Comparison of ENCODE assay signal across 7 worm cellular contexts in the genomic region with DNA sequence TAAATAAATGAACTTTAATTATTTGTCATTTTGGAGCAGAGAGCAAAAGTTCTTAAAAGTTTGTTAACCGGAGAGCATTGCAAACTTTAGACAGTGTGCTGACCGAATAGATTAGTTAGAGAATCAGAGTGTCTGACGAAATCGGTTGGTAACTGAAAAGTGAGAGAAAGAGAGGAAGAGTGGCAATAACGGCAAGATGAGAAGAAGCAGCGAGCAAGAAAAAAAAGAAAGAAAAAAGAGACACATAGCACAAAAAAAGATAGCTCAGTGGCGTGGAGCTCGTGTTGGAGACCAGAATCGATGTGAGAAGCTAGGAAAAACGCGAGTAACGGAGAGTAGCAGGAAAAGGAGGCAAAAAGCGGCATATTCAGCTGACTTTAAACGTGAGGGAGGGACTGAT.
TF ChIP-seq lines count a peak whose summit lies in the region.

No protein-coding gene starts in this region.

TF ChIP-seq in whole organism, L1 larva, 84 proteins besides CTCF, POLR2A, EP300 and RAD21 (continues in another document):
- TF ChIP-seq rnt-1 (tag; optimal IDR thresholded peaks at IDR 0.05; lab: Kevin White, UChicago) (peak; percentile 41), dsc-1 (tag; optimal IDR thresholded peaks at IDR 0.05; lab: Kevin White, UChicago) (peak; percentile 63), lin-13 (GFP tag; optimal IDR thresholded peaks at IDR 0.05; lab: Kevin White, UChicago) (no peak), unc-86 (tag; optimal IDR thresholded peaks at IDR 0.05; lab: Kevin White, UChicago) (peak; percentile 8), lir-3 (tag; optimal IDR thresholded peaks at IDR 0.05; lab: Kevin White, UChicago; ENCODE audit: poor library complexity) (no peak), efl-1 (optimal IDR thresholded peaks at IDR 0.05; lab: Kevin White, UChicago) (peak; percentile 42 to 49), efl-1 (GFP tag; optimal IDR thresholded peaks at IDR 0.05 in 1 of 2; lab: Kevin White, UChicago) (peak in 1 of 2 experiments; percentile 24), swsn-7 (tag; optimal IDR thresholded peaks at IDR 0.05; lab: Kevin White, UChicago) (peak; percentile 58), fkh-10 (GFP tag; optimal IDR thresholded peaks at IDR 0.05; lab: Kevin White, UChicago) (peak; percentile 54), fkh-8 (tag; optimal IDR thresholded peaks at IDR 0.05; lab: Kevin White, UChicago) (peak; percentile 88), sptf-1 (tag; optimal IDR thresholded peaks at IDR 0.05; lab: Kevin White, UChicago) (no peak), efl-3 (GFP tag; optimal IDR thresholded peaks at IDR 0.05; lab: Kevin White, UChicago) (no peak)

TF ChIP-seq in whole organism, L2 larva, 48 proteins besides CTCF, POLR2A, EP300 and RAD21 (continues in another document):
- TF ChIP-seq snpc-4 (tag; optimal IDR thresholded peaks at IDR 0.05; lab: Kevin White, UChicago), result no peak
- no peak for TF ChIP-seq blmp-1 (tag; optimal IDR thresholded peaks at IDR 0.05; lab: Kevin White, UChicago; ENCODE audit: insufficient read depth)
- TF ChIP-seq Y55F3AM.14 (GFP tag; optimal IDR thresholded peaks at IDR 0.05; lab: Kevin White, UChicago), result peak; percentile 46
- TF ChIP-seq nhr-6 (tag; optimal IDR thresholded peaks at IDR 0.05; lab: Kevin White, UChicago), result peak; percentile 8
- TF ChIP-seq ztf-11 (tag; optimal IDR thresholded peaks at IDR 0.05; lab: Kevin White, UChicago), result no peak
- peak; percentile 14 for TF ChIP-seq lin-39 (tag; optimal IDR thresholded peaks at IDR 0.05; lab: Kevin White, UChicago)
- peak; percentile 78 for TF ChIP-seq crh-2 (tag; optimal IDR thresholded peaks at IDR 0.05; lab: Kevin White, UChicago)
- no peak for TF ChIP-seq nhr-21 (tag; optimal IDR thresholded peaks at IDR 0.05; lab: Kevin White, UChicago)
- peak; percentile 75 for TF ChIP-seq zag-1 (tag; optimal IDR thresholded peaks at IDR 0.05; lab: Kevin White, UChicago)
- TF ChIP-seq ama-1 (optimal IDR thresholded peaks at IDR 0.05; lab: Kevin White, UChicago), result no peak
- no peak for TF ChIP-seq dmd-4 (tag; optimal IDR thresholded peaks at IDR 0.05; lab: Kevin White, UChicago)
- peak; percentile 49 for TF ChIP-seq fos-1 (tag; optimal IDR thresholded peaks at IDR 0.05; lab: Kevin White, UChicago)
- TF ChIP-seq alr-1 (tag; optimal IDR thresholded peaks at IDR 0.05; lab: Kevin White, UChicago), result peak; percentile 33

TF ChIP-seq in whole organism, L3 larva, 47 proteins besides CTCF, POLR2A, EP300 and RAD21 (continues in another document):
- no peak for TF ChIP-seq nhr-23 (tag; optimal IDR thresholded peaks at IDR 0.05; lab: Kevin White, UChicago)
- no peak for TF ChIP-seq elt-1 (tag; optimal IDR thresholded peaks at IDR 0.05; lab: Kevin White, UChicago)
- TF ChIP-seq fkh-10 (GFP tag; optimal IDR thresholded peaks at IDR 0.05; lab: Kevin White, UChicago), result peak; percentile 65
- no peak for TF ChIP-seq R02D3.7 (tag; optimal IDR thresholded peaks at IDR 0.05; lab: Kevin White, UChicago)
- TF ChIP-seq nhr-77 (tag; optimal IDR thresholded peaks at IDR 0.05; lab: Kevin White, UChicago), result no peak
- TF ChIP-seq pqm-1 (tag; optimal IDR thresholded peaks at IDR 0.05; lab: Kevin White, UChicago), result peak; percentile 8
- TF ChIP-seq elt-2 (tag; optimal IDR thresholded peaks at IDR 0.05; lab: Kevin White, UChicago), result peak; percentile 53
- no peak for TF ChIP-seq eor-1 (tag; optimal IDR thresholded peaks at IDR 0.05; lab: Kevin White, UChicago)
- peak; percentile 84 for TF ChIP-seq pha-4 (tag; optimal IDR thresholded peaks at IDR 0.05; lab: Kevin White, UChicago)
- no peak for TF ChIP-seq unc-39 (tag; optimal IDR thresholded peaks at IDR 0.05; lab: Kevin White, UChicago)
- TF ChIP-seq lin-15B (tag; optimal IDR thresholded peaks at IDR 0.05; lab: Kevin White, UChicago), result peak; percentile 48
- peak; percentile 68 for TF ChIP-seq nfya-1 (tag; optimal IDR thresholded peaks at IDR 0.05; lab: Kevin White, UChicago; ENCODE audit: insufficient read depth)
- TF ChIP-seq ama-1 (optimal IDR thresholded peaks at IDR 0.05; lab: Kevin White, UChicago), result peak; percentile 34

TF ChIP-seq in whole organism, L4 larva, 104 proteins besides CTCF, POLR2A, EP300 and RAD21 (continues in another document):
- TF ChIP-seq nhr-28 (tag; optimal IDR thresholded peaks at IDR 0.05; lab: Kevin White, UChicago) (peak; percentile 51), hif-1 (tag; optimal IDR thresholded peaks at IDR 0.05; lab: Kevin White, UChicago) (peak in 1 of 2 experiments; percentile 28), pha-4 (GFP tag; IDR thresholded peaks at IDR 0.05; lab: Robert Waterston, UW) (peak; percentile 10; the same call in 1 of the 2 replicates), pha-4 (tag; optimal IDR thresholded peaks at IDR 0.05; lab: Kevin White, UChicago) (no peak), nhr-6 (tag; optimal IDR thresholded peaks at IDR 0.05; lab: Kevin White, UChicago) (peak; percentile 27), Y105C5A.15 (GFP tag; IDR thresholded peaks at IDR 0.05; lab: Robert Waterston, UW) (no peak), T26A8.4 (GFP tag; IDR thresholded peaks at IDR 0.05; lab: Robert Waterston, UW) (no peak), nhr-11 (tag; optimal IDR thresholded peaks at IDR 0.05; lab: Kevin White, UChicago) (peak; percentile 49), zag-1 (tag; optimal IDR thresholded peaks at IDR 0.05; lab: Kevin White, UChicago) (no peak), rbr-2 (tag; optimal IDR thresholded peaks at IDR 0.05; lab: Kevin White, UChicago) (peak; percentile 46), mep-1 (tag; optimal IDR thresholded peaks at IDR 0.05; lab: Kevin White, UChicago) (peak; percentile 68), dmd-6 (GFP tag; IDR thresholded peaks at IDR 0.05; lab: Robert Waterston, UW) (peak; percentile 55), ceh-62 (tag; optimal IDR thresholded peaks at IDR 0.05; lab: Kevin White, UChicago) (no peak)

TF ChIP-seq in whole organism, late embryonic, 69 proteins besides CTCF, POLR2A, EP300 and RAD21 (continues in another document):
- no peak for TF ChIP-seq lin-11 (tag; optimal IDR thresholded peaks at IDR 0.05; lab: Kevin White, UChicago)
- no peak for TF ChIP-seq elt-4 (tag; optimal IDR thresholded peaks at IDR 0.05; lab: Kevin White, UChicago)
- TF ChIP-seq ceh-9 (tag; optimal IDR thresholded peaks at IDR 0.05; lab: Kevin White, UChicago), result no peak
- no peak for TF ChIP-seq mec-3 (tag; optimal IDR thresholded peaks at IDR 0.05; lab: Kevin White, UChicago; ENCODE audit: borderline replicate concordance)
- peak; percentile 11 for TF ChIP-seq unc-42 (tag; optimal IDR thresholded peaks at IDR 0.05; lab: Kevin White, UChicago)
- no peak for TF ChIP-seq ceh-48 (tag; optimal IDR thresholded peaks at IDR 0.05; lab: Kevin White, UChicago)
- TF ChIP-seq ceh-18 (tag; optimal IDR thresholded peaks at IDR 0.05; lab: Kevin White, UChicago), result peak; percentile 41
- TF ChIP-seq pax-1 (tag; optimal IDR thresholded peaks at IDR 0.05; lab: Kevin White, UChicago), result no peak
- no peak for TF ChIP-seq madf-2 (tag; optimal IDR thresholded peaks at IDR 0.05; lab: Kevin White, UChicago)
- peak; percentile 39 for TF ChIP-seq ceh-31 (tag; optimal IDR thresholded peaks at IDR 0.05; lab: Kevin White, UChicago)
- TF ChIP-seq sdc-2 (tag; optimal IDR thresholded peaks at IDR 0.05; lab: Kevin White, UChicago), result no peak
- TF ChIP-seq T23F11.4 (GFP tag; optimal IDR thresholded peaks at IDR 0.05; lab: Kevin White, UChicago), result no peak
- no peak for TF ChIP-seq fkh-6 (tag; optimal IDR thresholded peaks at IDR 0.05; lab: Kevin White, UChicago)
- peak; percentile 26 for TF ChIP-seq tbx-2 (tag; optimal IDR thresholded peaks at IDR 0.05; lab: Kevin White, UChicago)

TF ChIP-seq in whole organism, mixed stage, embryonic, 35 proteins besides CTCF, POLR2A, EP300 and RAD21:
- peak; percentile 44 for TF ChIP-seq unc-120 (tag; optimal IDR thresholded peaks at IDR 0.05; lab: Kevin White, UChicago; ENCODE audit: poor library complexity, severe bottlenecking)
- no peak for TF ChIP-seq flh-1 (GFP tag; optimal IDR thresholded peaks at IDR 0.05; lab: Kevin White, UChicago)
- peak; percentile 56 for TF ChIP-seq ces-1 (GFP tag; optimal IDR thresholded peaks at IDR 0.05; lab: Kevin White, UChicago)
- TF ChIP-seq unc-62 (GFP tag; optimal IDR thresholded peaks at IDR 0.05; lab: Kevin White, UChicago), result no peak

TF ChIP-seq in whole organism, young adult, 124 proteins besides CTCF, POLR2A, EP300 and RAD21:
- TF ChIP-seq atf-7 (tag; optimal IDR thresholded peaks at IDR 0.05; lab: Kevin White, UChicago), result peak; percentile 27
- TF ChIP-seq zfh-2 (GFP tag; conservative IDR thresholded peaks at IDR 0.05; lab: Robert Waterston, UW), result peak; percentile 62
- TF ChIP-seq ztf-22 (GFP tag; optimal IDR thresholded peaks at IDR 0.05; lab: Kevin White, UChicago), result no peak
- TF ChIP-seq lin-40 (tag; optimal IDR thresholded peaks at IDR 0.05; lab: Kevin White, UChicago), result peak; percentile 1
- TF ChIP-seq dox-1 (GFP tag; IDR thresholded peaks at IDR 0.05; lab: Robert Waterston, UW), result peak; percentile 51; the same call in 1 of the 2 replicates
- peak; percentile 45 for TF ChIP-seq hmg-1.2 (GFP tag; IDR thresholded peaks at IDR 0.05; lab: Robert Waterston, UW)
- peak; percentile 33 for TF ChIP-seq attf-5 (GFP tag; optimal IDR thresholded peaks at IDR 0.05; lab: Kevin White, UChicago)
- 0 out of 2 replicates have a peak, but pooled peaks have one; percentile 10 for TF ChIP-seq mcd-1 (GFP tag; IDR thresholded peaks at IDR 0.05; lab: Robert Waterston, UW)
- no peak for TF ChIP-seq B0261.1 (tag; optimal IDR thresholded peaks at IDR 0.05; lab: Kevin White, UChicago)
- TF ChIP-seq F49E8.2 (tag; optimal IDR thresholded peaks at IDR 0.05; lab: Kevin White, UChicago; ENCODE audit: insufficient read depth), result no peak
- TF ChIP-seq K12H6.12 (tag; optimal IDR thresholded peaks at IDR 0.05; lab: Kevin White, UChicago), result peak; percentile 14
- peak; percentile 36 for TF ChIP-seq chd-7 (tag; optimal IDR thresholded peaks at IDR 0.05; lab: Kevin White, UChicago)
- TF ChIP-seq cebp-1 (GFP tag; IDR thresholded peaks at IDR 0.05; lab: Robert Waterston, UW), result peak; percentile 62
- TF ChIP-seq cebp-1 (tag; optimal IDR thresholded peaks at IDR 0.05; lab: Kevin White, UChicago), result peak; percentile 87
- TF ChIP-seq tlf-1 (GFP tag; optimal IDR thresholded peaks at IDR 0.05; lab: Kevin White, UChicago), result no peak
- peak; percentile 73 for TF ChIP-seq nhr-80 (tag; optimal IDR thresholded peaks at IDR 0.05; lab: Kevin White, UChicago)
